Worm (Caenorhabditis elegans) whole organism, early embryonic: Measurements from ENCODE around the gene T11F9.7.

Experiments used
- B0310.2 ChIP-seq: sonication (generic microtip); optimal IDR thresholded peaks from 2 replicates; lab custom pipeline; 2016; ENCODE audit warnings: mild to moderate bottlenecking, missing genetic modification characterization, missing compliant biosample characterization
- F13C5.2 ChIP-seq: sonication (generic microtip); optimal IDR thresholded peaks from 2 replicates; lab custom pipeline; 2017; ENCODE audit warnings: mild to moderate bottlenecking, missing genetic modification characterization, inconsistent platforms, missing compliant biosample characterization
- aly-1 ChIP-seq: sonication (generic microtip); optimal IDR thresholded peaks from 2 replicates; lab custom pipeline; 2016; ENCODE audit warnings: missing genetic modification characterization, missing compliant biosample characterization
- ama-1 ChIP-seq: fragments of 150-350 bp; optimal IDR thresholded peaks from 2 replicates; lab custom pipeline; 2014
- ceh-13 ChIP-seq: fragments of 200-800 bp; sonication (Bioruptor generic); optimal IDR thresholded peaks from 2 replicates; lab custom pipeline; 2018; ENCODE audit warnings: mild to moderate bottlenecking, missing genetic modification characterization, missing compliant biosample characterization
- ceh-36 ChIP-seq: sonication (generic microtip); optimal IDR thresholded peaks from 2 replicates; lab custom pipeline; 2016; ENCODE audit warnings: missing genetic modification characterization, inconsistent platforms, missing compliant biosample characterization
- flt-1 ChIP-seq: fragments of 200-800 bp; sonication (Bioruptor generic); IDR thresholded peaks from 2 replicates; pipeline ENCODE4 v1.3.6; 2022; ENCODE audit warnings: missing genetic modification characterization, missing compliant biosample characterization
- hnd-1 ChIP-seq: sonication (generic microtip); optimal IDR thresholded peaks from 2 replicates; lab custom pipeline; 2016; ENCODE audit warnings: missing genetic modification characterization, missing compliant biosample characterization
- scrt-1 ChIP-seq: fragments of 200-800 bp; sonication (Bioruptor generic); IDR thresholded peaks from 2 replicates; pipeline ENCODE4 v1.3.6; 2022; ENCODE audit warnings: missing genetic modification characterization, missing compliant biosample characterization
- tbx-11 ChIP-seq: fragments of 200-800 bp; sonication (Bioruptor generic); IDR thresholded peaks from 2 replicates; pipeline ENCODE4 v1.3.6; 2022; ENCODE audit warnings: missing genetic modification characterization, missing compliant biosample characterization
- tra-4 ChIP-seq: sonication (generic microtip); optimal IDR thresholded peaks from 2 replicates; lab custom pipeline; 2017; ENCODE audit warnings: missing genetic modification characterization, missing compliant biosample characterization

ce11 chrV:11490382-11490781 lies 14.6 kb downstream of the T11F9.7 start, which contains the start of gene dhs-19:
- no peak for TF ChIP-seq ceh-13 (GFP tag; lab: Kevin White, UChicago)
- no peak for TF ChIP-seq ama-1 (lab: Kevin White, UChicago)
- TF ChIP-seq B0310.2 = no peak
- TF ChIP-seq F13C5.2 (tag; lab: Kevin White, UChicago) = no peak
- no peak for TF ChIP-seq scrt-1 (GFP tag; lab: Robert Waterston, UW)
- TF ChIP-seq tbx-11 (GFP tag; lab: Robert Waterston, UW) = no peak
- no peak for TF ChIP-seq tra-4
- TF ChIP-seq aly-1 (tag; lab: Kevin White, UChicago) = no peak
- no peak for TF ChIP-seq ceh-36
- TF ChIP-seq flt-1 (GFP tag; lab: Robert Waterston, UW) = no peak
- TF ChIP-seq hnd-1 = no peak
